Worm (Caenorhabditis elegans) whole organism, late embryonic: ENCODE data around the gene T22C8.3.

Source experiments
- ama-1 ChIP-seq: fragments of 150-350 bp; optimal IDR thresholded peaks from 2 replicates; lab custom pipeline; 2014
- pag-3 ChIP-seq: sonication (generic microtip); optimal IDR thresholded peaks from 2 replicates; lab custom pipeline; 2016; ENCODE audit warnings: missing compliant biosample characterization, missing genetic modification characterization, borderline replicate concordance
- rnt-1 ChIP-seq: sonication (generic microtip); optimal IDR thresholded peaks from 2 replicates; lab custom pipeline; 2016; ENCODE audit warnings: missing genetic modification characterization, missing compliant biosample characterization

DNA sequence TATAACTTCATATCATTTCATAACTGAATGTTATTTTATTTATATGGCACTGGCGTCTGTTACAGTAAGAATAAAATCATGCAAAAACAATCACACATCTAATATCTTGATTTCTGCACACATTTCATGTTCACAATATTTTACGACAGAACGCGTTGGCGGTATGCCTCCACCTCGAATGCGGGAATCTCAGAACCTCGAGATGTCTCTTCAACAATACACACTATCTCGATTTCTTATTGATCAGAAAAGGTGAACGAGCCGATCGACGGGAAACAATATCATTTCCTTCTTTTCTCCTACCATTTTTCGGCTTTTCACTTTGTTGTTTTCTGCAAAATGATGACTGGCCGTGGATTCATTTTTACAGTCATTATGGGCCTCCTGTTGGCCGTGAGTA, 14.1 kb downstream of the T22C8.3 start, which contains the start of gene F28C6.10:
- TF ChIP-seq rnt-1 (tag; lab: Kevin White, UChicago), result no peak
- TF ChIP-seq pag-3 (tag; lab: Kevin White, UChicago), result no peak
- no peak for TF ChIP-seq ama-1 (lab: Kevin White, UChicago)
